Worm (Caenorhabditis elegans) whole organism, L3 larva: ENCODE data around the gene str-85.

Experiments used
- R02D3.7 ChIP-seq: fragments of 150-350 bp; optimal IDR thresholded peaks from 2 replicates; lab custom pipeline; 2014; ENCODE audit warnings: missing biosample characterization, missing genetic modification characterization
- aly-2 ChIP-seq: fragments of 150-350 bp; optimal IDR thresholded peaks from 2 replicates; lab custom pipeline; 2014; ENCODE audit warnings: missing biosample characterization, missing genetic modification characterization
- ceh-16 ChIP-seq: sonication (generic microtip); optimal IDR thresholded peaks from 2 replicates; lab custom pipeline; 2017; ENCODE audit warnings: missing biosample characterization, missing genetic modification characterization
- ceh-82 ChIP-seq: fragments of 150-350 bp; optimal IDR thresholded peaks from 2 replicates; lab custom pipeline; 2014; ENCODE audit warnings: missing biosample characterization, missing genetic modification characterization
- daf-12 ChIP-seq: fragments of 150-350 bp; optimal IDR thresholded peaks from 2 replicates; lab custom pipeline; 2014; ENCODE audit warnings: missing biosample characterization, missing genetic modification reagents, missing genetic modification characterization
- egl-27 ChIP-seq: sonication (generic microtip); optimal IDR thresholded peaks from 4 replicates; lab custom pipeline; 2017; ENCODE audit warnings: missing biosample characterization, missing genetic modification reagents, missing genetic modification characterization
- elt-3 ChIP-seq, 3 experiments: fragments of 150-350 bp in 1 of 3; sonication (generic microtip) in 2 of 3; optimal IDR thresholded peaks; 2 replicates in 2 of 3; 4 replicates in 1 of 3; lab custom pipeline; 2014 to 2017; ENCODE audit warnings: missing biosample characterization in 3 of 3, missing genetic modification characterization in 3 of 3
- eor-1 ChIP-seq, 2 experiments: fragments of 150-350 bp; optimal IDR thresholded peaks; 2 replicates each; lab custom pipeline; 2014 to 2018; ENCODE audit warnings: missing biosample characterization in 2 of 2, missing genetic modification characterization in 2 of 2
- fkh-10 ChIP-seq: sonication (generic microtip); optimal IDR thresholded peaks from 2 replicates; lab custom pipeline; 2017; ENCODE audit warnings: missing biosample characterization, missing genetic modification reagents, missing genetic modification characterization
- fkh-2 ChIP-seq: fragments of 150-350 bp; optimal IDR thresholded peaks from 2 replicates; lab custom pipeline; 2014; ENCODE audit warnings: missing biosample characterization, missing genetic modification reagents, missing genetic modification characterization
- fos-1 ChIP-seq: fragments of 150-350 bp; optimal IDR thresholded peaks from 2 replicates; lab custom pipeline; 2014; ENCODE audit warnings: missing biosample characterization, missing genetic modification characterization
- hmg-11 ChIP-seq: sonication (generic microtip); optimal IDR thresholded peaks from 2 replicates; lab custom pipeline; 2016; ENCODE audit warnings: missing genetic modification characterization, missing compliant biosample characterization
- jun-1 ChIP-seq: fragments of 150-350 bp; optimal IDR thresholded peaks from 2 replicates; lab custom pipeline; 2014; ENCODE audit warnings: missing biosample characterization, missing genetic modification reagents, missing genetic modification characterization
- lsy-12 ChIP-seq: sonication (generic microtip); optimal IDR thresholded peaks from 2 replicates; lab custom pipeline; 2016; ENCODE audit warnings: mild to moderate bottlenecking, missing genetic modification characterization, missing compliant biosample characterization
- mdl-1 ChIP-seq: fragments of 150-350 bp; optimal IDR thresholded peaks from 2 replicates; lab custom pipeline; 2014; ENCODE audit warnings: missing biosample characterization, missing genetic modification characterization
- nfya-1 ChIP-seq: sonication (generic microtip); optimal IDR thresholded peaks from 2 replicates; lab custom pipeline; 2017; ENCODE audit warnings: missing genetic modification characterization, mild to moderate bottlenecking, missing compliant biosample characterization, antibody characterized with exemption, moderate library complexity; ENCODE audit not compliant: insufficient read depth
- nhr-11 ChIP-seq: fragments of 150-350 bp; optimal IDR thresholded peaks from 2 replicates; lab custom pipeline; 2014; ENCODE audit warnings: missing biosample characterization, missing genetic modification characterization
- nhr-12 ChIP-seq: fragments of 150-350 bp; optimal IDR thresholded peaks from 2 replicates; lab custom pipeline; 2014; ENCODE audit warnings: missing biosample characterization, missing genetic modification characterization
- nhr-23 ChIP-seq: fragments of 150-350 bp; optimal IDR thresholded peaks from 2 replicates; lab custom pipeline; 2014; ENCODE audit warnings: missing biosample characterization, missing genetic modification reagents, missing genetic modification characterization
- nhr-25 ChIP-seq: sonication (generic microtip); optimal IDR thresholded peaks from 2 replicates; lab custom pipeline; 2017; ENCODE audit warnings: missing biosample characterization, missing genetic modification characterization
- nhr-28 ChIP-seq: fragments of 150-350 bp; optimal IDR thresholded peaks from 2 replicates; lab custom pipeline; 2014; ENCODE audit warnings: missing biosample characterization, missing genetic modification characterization
- nhr-43 ChIP-seq: sonication (generic microtip); optimal IDR thresholded peaks from 2 replicates; lab custom pipeline; 2016; ENCODE audit warnings: mild to moderate bottlenecking, missing genetic modification characterization, missing compliant biosample characterization; ENCODE audit not compliant: poor library complexity, severe bottlenecking
- nhr-67 ChIP-seq: fragments of 150-350 bp; optimal IDR thresholded peaks from 2 replicates; lab custom pipeline; 2014; ENCODE audit warnings: missing biosample characterization, missing genetic modification characterization
- nhr-76 ChIP-seq: fragments of 150-350 bp; sonication (generic microtip); optimal IDR thresholded peaks from 5 replicates; lab custom pipeline; 2014; ENCODE audit warnings: missing biosample characterization, missing genetic modification characterization
- pha-4 ChIP-seq: fragments of 150-350 bp; optimal IDR thresholded peaks from 2 replicates; lab custom pipeline; 2014; ENCODE audit warnings: missing biosample characterization, missing genetic modification reagents, missing genetic modification characterization
- pqm-1 ChIP-seq: fragments of 150-350 bp; optimal IDR thresholded peaks from 2 replicates; lab custom pipeline; 2017; ENCODE audit warnings: missing biosample characterization, missing genetic modification characterization, inconsistent platforms
- sea-2 ChIP-seq: fragments of 150-350 bp; sonication (generic microtip); optimal IDR thresholded peaks from 4 replicates; lab custom pipeline; 2014; ENCODE audit warnings: missing biosample characterization, missing genetic modification reagents, missing genetic modification characterization
- skn-1 ChIP-seq: fragments of 150-350 bp; optimal IDR thresholded peaks from 2 replicates; lab custom pipeline; 2014; ENCODE audit warnings: missing biosample characterization, missing genetic modification characterization
- unc-39 ChIP-seq: sonication (generic microtip); optimal IDR thresholded peaks from 4 replicates; lab custom pipeline; 2017; ENCODE audit warnings: missing biosample characterization, missing genetic modification characterization
- ztf-11 ChIP-seq: fragments of 150-350 bp; optimal IDR thresholded peaks from 2 replicates; lab custom pipeline; 2014; ENCODE audit warnings: missing biosample characterization, missing genetic modification characterization

str-85 gene

ce11 chrV:8974889-8975422 is 10.7 kb downstream of the str-85 start, which contains the start of gene nhr-143 (continued):
- no peak for TF ChIP-seq nfya-1

ce11 chrV:8972271-8972670 is 13.4 kb downstream of the str-85 start, which contains the start of gene nhr-195:
TSS of gene nhr-195 (minus strand) at chrV:8972371.
- TF ChIP-seq nhr-11: no peak
- no peak for TF ChIP-seq jun-1 (tag; lab: Kevin White, UChicago)

ce11 chrV:8966086-8966485 is 19.6 kb downstream of the str-85 start, which contains the start of gene nhr-219:
TSS of gene nhr-219 (minus strand) at chrV:8966186.
- TF ChIP-seq ceh-16 (tag; lab: Kevin White, UChicago) (no peak), eor-1 (tag; optimal IDR thresholded peaks at IDR 0.05; lab: Kevin White, UChicago) (no peak), fkh-10 (no peak), elt-3 (tag; optimal IDR thresholded peaks at IDR 0.05; lab: Kevin White, UChicago) (no peak)
- TF ChIP-seq, all 47 proteins: peak for 0

ce11 chrV:8964055-8964758 is 21.4 kb downstream of the str-85 start, which contains the start of gene nhr-44:
TSS of gene nhr-44 (minus strand) at chrV:8964105.
- TF ChIP-seq pha-4 (peak; percentile 46), nhr-76 (tag; lab: Kevin White, UChicago) (no peak), nhr-25 (tag; lab: Kevin White, UChicago) (peak; percentile 78)

ce11 chrV:8956387-8957095 is 29.1 kb downstream of the str-85 start, which contains the start of gene ttc-17:
TSS of gene ttc-17 (plus strand) at chrV:8957045.
- TF ChIP-seq sea-2 (GFP tag; lab: Kevin White, UChicago): no peak
- no peak for TF ChIP-seq elt-3 (tag; optimal IDR thresholded peaks at IDR 0.05; lab: Kevin White, UChicago)
- TF ChIP-seq nhr-25 (tag; lab: Kevin White, UChicago): peak; percentile 65

- TF ChIP-seq fkh-10 (no peak), ceh-82 (tag; lab: Kevin White, UChicago) (no peak), daf-12 (tag; lab: Kevin White, UChicago) (no peak), fos-1 (tag; lab: Kevin White, UChicago) (no peak), pqm-1 (no peak), lsy-12 (tag; lab: Kevin White, UChicago) (no peak), nhr-23 (tag; lab: Kevin White, UChicago) (no peak), egl-27 (tag; lab: Kevin White, UChicago) (no peak), hmg-11 (tag; lab: Kevin White, UChicago) (no peak), aly-2 (tag; lab: Kevin White, UChicago) (no peak), skn-1 (tag; lab: Kevin White, UChicago) (no peak), fkh-2 (tag; lab: Kevin White, UChicago) (no peak), mdl-1 (no peak), nhr-28 (tag; lab: Kevin White, UChicago) (no peak), nhr-67 (tag; lab: Kevin White, UChicago) (no peak), nhr-12 (tag; lab: Kevin White, UChicago) (no peak), R02D3.7 (tag; lab: Kevin White, UChicago) (no peak), ztf-11 (tag; lab: Kevin White, UChicago) (no peak), unc-39 (tag; lab: Kevin White, UChicago) (no peak), nhr-43 (tag; lab: Kevin White, UChicago) (no peak)
These were observed 35.8 kb downstream of the str-85 start for ce11 chrV:8949873-8950272.
